Worm (Caenorhabditis elegans): ENCODE results near the gene tag-294.
A peak's percentile ranks its signal among the peaks of the same experiment; 100 is the strongest.

DNA sequence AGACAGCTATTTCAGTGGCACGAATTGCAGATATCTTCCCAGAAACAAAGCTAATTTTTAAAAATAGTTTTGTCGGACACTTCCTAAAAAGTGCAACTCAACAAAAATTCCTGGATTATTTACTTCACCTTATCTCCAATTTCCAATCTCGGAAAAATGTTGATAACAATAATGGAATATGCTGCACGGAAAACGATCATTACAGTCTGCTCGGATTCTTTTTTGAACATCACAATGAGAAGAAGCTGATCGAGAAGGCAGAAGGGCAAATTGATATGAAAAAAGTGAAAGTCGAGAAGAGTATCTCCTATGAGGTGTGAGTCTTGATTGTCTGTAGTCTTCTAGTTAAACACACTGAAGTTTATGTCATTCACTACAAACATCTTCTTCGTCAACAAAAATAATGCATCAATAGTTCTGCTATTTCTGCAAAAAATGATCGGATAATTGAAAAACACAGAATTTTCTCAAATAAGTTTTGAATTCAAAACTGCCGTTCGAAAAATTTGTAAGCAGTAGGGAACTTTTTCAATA lies 47.3 kb downstream of the tag-294 start:
- TF ChIP-seq ztf-11 (tag; optimal IDR thresholded peaks at IDR 0.05), result no peak
- no peak for TF ChIP-seq dmd-9 (GFP tag; IDR thresholded peaks at IDR 0.05)
- no peak for TF ChIP-seq R02D3.7 (tag; optimal IDR thresholded peaks at IDR 0.05)
- TF ChIP-seq php-3 (GFP tag; IDR thresholded peaks at IDR 0.05), result no peak
- TF ChIP-seq nhr-28 (tag; optimal IDR thresholded peaks at IDR 0.05), result peak; percentile 97
- no peak for TF ChIP-seq lir-3 (tag; optimal IDR thresholded peaks at IDR 0.05)
- TF ChIP-seq skn-1 (tag; optimal IDR thresholded peaks at IDR 0.05), result no peak
- no peak for TF ChIP-seq aly-2 (tag; optimal IDR thresholded peaks at IDR 0.05)
- no peak for TF ChIP-seq F44E2.7 (GFP tag; IDR thresholded peaks at IDR 0.05)
- no peak for TF ChIP-seq mxl-2 (GFP tag; conservative IDR thresholded peaks at IDR 0.05)
- no peak for TF ChIP-seq mdl-1 (tag; optimal IDR thresholded peaks at IDR 0.05)
- TF ChIP-seq mdt-29 (GFP tag; IDR thresholded peaks at IDR 0.05), result no peak
- no peak for TF ChIP-seq ceh-82 (tag; optimal IDR thresholded peaks at IDR 0.05)
- no peak for TF ChIP-seq lin-15B (tag; optimal IDR thresholded peaks at IDR 0.05)

Measured in whole organism, L4 larva.